Fruit fly (Drosophila melanogaster): ENCODE data around the gene CG6607.

The CG6607 gene

dm6 chr3R:24527845-24528244, at the start of gene CG6607:
Gene CG6607, plus strand, starts transcription at chr3R:24528047.
- no peak for TF ChIP-seq pan (optimal IDR thresholded peaks at IDR 0.05)

dm6 chr3R:24481040-24481439, 46.8 kb upstream of the CG6607 start:
- TF ChIP-seq Dll (optimal IDR thresholded peaks at IDR 0.05) (no peak), usp (GFP tag; optimal IDR thresholded peaks at IDR 0.05) (no peak), pan (optimal IDR thresholded peaks at IDR 0.05) (no peak), CG8478 (optimal IDR thresholded peaks at IDR 0.05) (no peak), psq (optimal IDR thresholded peaks at IDR 0.05) (no peak), EcR (GFP tag; optimal IDR thresholded peaks at IDR 0.05) (no peak)

dm6 chr3R:24484990-24485478, 42.8 kb upstream of the CG6607 start, which contains the start of gene nAChRalpha2:
Gene nAChRalpha2, plus strand, starts transcription at chr3R:24485428.
- no peak for TF ChIP-seq Dll (optimal IDR thresholded peaks at IDR 0.05)
- TF ChIP-seq pan (optimal IDR thresholded peaks at IDR 0.05) = no peak
- TF ChIP-seq usp (GFP tag; optimal IDR thresholded peaks at IDR 0.05) = no peak
- no peak for TF ChIP-seq psq (optimal IDR thresholded peaks at IDR 0.05)
- TF ChIP-seq CG8478 (optimal IDR thresholded peaks at IDR 0.05) = no peak
- no peak for TF ChIP-seq EcR (GFP tag; optimal IDR thresholded peaks at IDR 0.05)

dm6 chr3R:24496084-24496483, 31.8 kb upstream of the CG6607 start:
- no peak for TF ChIP-seq psq (optimal IDR thresholded peaks at IDR 0.05)
- TF ChIP-seq pan (optimal IDR thresholded peaks at IDR 0.05) = no peak
- no peak for TF ChIP-seq EcR (GFP tag; optimal IDR thresholded peaks at IDR 0.05)
- TF ChIP-seq usp (GFP tag; optimal IDR thresholded peaks at IDR 0.05) = no peak
- TF ChIP-seq CG8478 (optimal IDR thresholded peaks at IDR 0.05) = no peak
- no peak for TF ChIP-seq Dll (optimal IDR thresholded peaks at IDR 0.05)

DNA sequence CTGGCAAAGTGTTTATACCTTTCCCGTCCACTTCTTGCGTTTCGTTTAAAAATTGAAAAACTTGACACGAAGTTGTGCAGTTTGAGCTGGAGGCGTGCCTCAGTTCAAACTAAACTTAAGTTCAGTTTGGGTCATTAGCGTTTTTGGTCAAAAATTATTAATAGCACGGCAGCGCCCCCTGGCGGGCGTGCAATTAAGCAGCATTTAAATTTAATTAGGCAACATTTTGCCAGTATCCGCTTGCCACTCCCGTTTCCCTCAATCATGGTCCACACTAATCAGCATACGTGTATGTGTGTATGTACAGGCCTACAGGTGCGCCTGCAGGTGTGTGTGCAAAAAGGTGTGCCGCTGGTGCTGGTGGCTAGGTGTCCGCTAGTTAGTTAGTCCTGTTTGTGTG, 24.2 kb upstream of the CG6607 start:
- no peak for TF ChIP-seq psq (optimal IDR thresholded peaks at IDR 0.05)

dm6 chr3R:24514652-24515328, 13.1 kb upstream of the CG6607 start, which contains the start of the genes nAChRbeta2 and DZIP1:
Gene nAChRbeta2, minus strand, starts transcription at chr3R:24515106.
Gene DZIP1, plus strand, starts transcription at chr3R:24515278.
- no peak for TF ChIP-seq psq (optimal IDR thresholded peaks at IDR 0.05)
- no peak for TF ChIP-seq CG8478 (optimal IDR thresholded peaks at IDR 0.05)
- no peak for TF ChIP-seq EcR (GFP tag; optimal IDR thresholded peaks at IDR 0.05)
- no peak for TF ChIP-seq usp (GFP tag; optimal IDR thresholded peaks at IDR 0.05)

- TF ChIP-seq psq (optimal IDR thresholded peaks at IDR 0.05) (no peak), usp (GFP tag; optimal IDR thresholded peaks at IDR 0.05) (no peak), pan (optimal IDR thresholded peaks at IDR 0.05) (no peak), CG8478 (optimal IDR thresholded peaks at IDR 0.05) (no peak), Dll (optimal IDR thresholded peaks at IDR 0.05) (no peak), EcR (GFP tag; optimal IDR thresholded peaks at IDR 0.05) (no peak)
Measured at dm6 chr3R:24518150-24518580, 9.7 kb upstream of the CG6607 start, which contains the start of gene Pp1alpha-96A. Gene Pp1alpha-96A, plus strand, starts transcription at chr3R:24518270.

DNA sequence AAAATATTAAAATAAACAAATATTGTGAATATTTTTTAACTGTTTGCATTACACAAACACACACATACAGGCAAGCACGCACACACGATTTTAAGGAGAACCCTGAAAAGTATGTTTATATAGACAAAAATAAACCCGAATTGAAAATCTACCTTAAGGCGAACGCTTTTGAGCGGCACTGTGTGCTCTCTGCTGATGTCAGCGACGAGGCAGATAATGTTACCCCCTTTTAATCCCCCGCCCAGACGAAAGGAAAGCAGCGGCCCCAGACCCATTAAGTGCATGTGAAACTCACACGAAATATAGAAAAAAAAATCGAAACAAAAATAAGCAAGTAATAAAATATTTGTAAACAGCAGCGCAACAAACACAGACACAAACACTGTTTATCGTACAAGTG, 6.5 kb upstream of the CG6607 start:
- TF ChIP-seq EcR (GFP tag; optimal IDR thresholded peaks at IDR 0.05) (no peak), pan (optimal IDR thresholded peaks at IDR 0.05) (no peak), CG8478 (optimal IDR thresholded peaks at IDR 0.05) (no peak), psq (optimal IDR thresholded peaks at IDR 0.05) (no peak), Dll (optimal IDR thresholded peaks at IDR 0.05) (no peak), usp (GFP tag; optimal IDR thresholded peaks at IDR 0.05) (no peak)

DNA sequence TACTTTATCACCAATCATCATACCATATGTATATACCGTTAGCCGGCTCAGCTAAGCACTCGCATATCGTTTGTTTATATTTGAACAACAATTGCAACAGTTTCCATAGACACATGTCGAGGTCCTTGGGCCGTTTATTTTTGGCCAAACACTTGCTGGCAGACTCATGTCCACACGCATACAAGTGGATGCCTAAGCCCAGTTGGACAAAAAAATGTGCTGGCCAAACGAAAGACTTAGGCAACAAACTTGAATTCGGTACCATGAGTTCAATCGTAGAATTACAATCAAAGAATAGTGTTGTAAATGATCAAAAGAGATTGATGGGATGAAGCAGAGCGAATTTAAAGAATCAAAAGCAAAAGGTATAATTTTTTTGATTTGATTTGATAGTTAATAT, 4.3 kb upstream of the CG6607 start, which contains the start of gene CG13622:
Gene CG13622, minus strand, starts transcription at position 101 of the 400 bp plus-strand sequence.
- TF ChIP-seq CG8478 (optimal IDR thresholded peaks at IDR 0.05) = no peak
- TF ChIP-seq pan (optimal IDR thresholded peaks at IDR 0.05) = no peak
- TF ChIP-seq usp (GFP tag; optimal IDR thresholded peaks at IDR 0.05) = no peak
- TF ChIP-seq EcR (GFP tag; optimal IDR thresholded peaks at IDR 0.05) = no peak
- no peak for TF ChIP-seq psq (optimal IDR thresholded peaks at IDR 0.05)
- TF ChIP-seq Dll (optimal IDR thresholded peaks at IDR 0.05) = no peak

dm6 chr3R:24524426-24524974, 3.3 kb upstream of the CG6607 start, which contains the start of gene Jhbp12:
Gene Jhbp12, plus strand, starts transcription at chr3R:24524794.
- no peak for TF ChIP-seq Dll (optimal IDR thresholded peaks at IDR 0.05)
- TF ChIP-seq usp (GFP tag; optimal IDR thresholded peaks at IDR 0.05) = no peak
- TF ChIP-seq pan (optimal IDR thresholded peaks at IDR 0.05) = no peak
- TF ChIP-seq CG8478 (optimal IDR thresholded peaks at IDR 0.05) = no peak
- TF ChIP-seq psq (optimal IDR thresholded peaks at IDR 0.05) = no peak
- no peak for TF ChIP-seq EcR (GFP tag; optimal IDR thresholded peaks at IDR 0.05)

dm6 chr3R:24525983-24526661, 1.7 kb upstream of the CG6607 start:
- TF ChIP-seq psq (optimal IDR thresholded peaks at IDR 0.05) (no peak), EcR (GFP tag; optimal IDR thresholded peaks at IDR 0.05) (no peak), CG8478 (optimal IDR thresholded peaks at IDR 0.05) (no peak), Dll (optimal IDR thresholded peaks at IDR 0.05) (no peak), pan (optimal IDR thresholded peaks at IDR 0.05) (no peak), usp (GFP tag; optimal IDR thresholded peaks at IDR 0.05) (no peak)

DNA sequence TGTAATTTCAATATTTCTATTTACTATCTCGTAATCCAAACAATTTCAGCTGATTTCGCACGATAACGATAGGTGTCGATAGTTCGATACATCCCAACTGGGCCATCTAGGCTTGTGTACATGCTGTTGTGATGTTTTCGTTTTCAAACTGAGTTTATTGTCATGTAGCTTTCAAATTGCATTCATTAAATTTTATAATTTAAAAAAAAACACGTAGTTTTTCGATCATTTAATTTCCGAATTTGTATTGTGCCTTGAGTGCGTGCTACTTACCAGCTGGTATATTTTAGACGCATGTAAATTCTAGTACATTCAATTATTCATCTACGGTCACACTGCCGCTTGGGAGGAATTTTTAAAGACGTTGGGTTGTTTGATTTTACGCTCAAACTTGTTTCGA, 2.5 kb downstream of the CG6607 start, which contains the start of the genes CG13623 and ana1:
Gene CG13623, minus strand, starts transcription at position 231 of the 400 bp plus-strand sequence.
Gene ana1, plus strand, starts transcription at position 249 of the 400 bp plus-strand sequence.
- no peak for TF ChIP-seq EcR (GFP tag; optimal IDR thresholded peaks at IDR 0.05)
- TF ChIP-seq psq (optimal IDR thresholded peaks at IDR 0.05) = no peak
- no peak for TF ChIP-seq pan (optimal IDR thresholded peaks at IDR 0.05)
- TF ChIP-seq usp (GFP tag; optimal IDR thresholded peaks at IDR 0.05) = no peak
- no peak for TF ChIP-seq Dll (optimal IDR thresholded peaks at IDR 0.05)
- TF ChIP-seq CG8478 (optimal IDR thresholded peaks at IDR 0.05) = no peak

Data from whole organism.